Worm (Caenorhabditis elegans): ENCODE results near the gene unc-104.

Gene unc-104

ce11 chrII:6989830-6990287, 4.9 kb upstream of the unc-104 start, which contains the start of gene C15F1.1:
Gene C15F1.1, plus strand, starts transcription at chrII:6989880.
- TF ChIP-seq ttx-3 (tag; optimal IDR thresholded peaks at IDR 0.05) (no peak), hlh-8 (tag; optimal IDR thresholded peaks at IDR 0.05) (no peak), Y22D7AL.16 (tag; optimal IDR thresholded peaks at IDR 0.05) (no peak), sdc-2 (tag; optimal IDR thresholded peaks at IDR 0.05) (no peak), ama-1 (optimal IDR thresholded peaks at IDR 0.05) (no peak), tbx-7 (tag; optimal IDR thresholded peaks at IDR 0.05) (no peak), nhr-11 (tag; optimal IDR thresholded peaks at IDR 0.05) (no peak), lin-11 (tag; optimal IDR thresholded peaks at IDR 0.05) (no peak), nfya-1 (tag; optimal IDR thresholded peaks at IDR 0.05) (no peak), ahr-1 (tag; optimal IDR thresholded peaks at IDR 0.05) (no peak), T23F11.4 (GFP tag; optimal IDR thresholded peaks at IDR 0.05) (no peak), fkh-10 (GFP tag; optimal IDR thresholded peaks at IDR 0.05) (no peak), K09A11.1 (tag; optimal IDR thresholded peaks at IDR 0.05; ENCODE audit: insufficient read depth) (no peak), nhr-232 (tag; optimal IDR thresholded peaks at IDR 0.05) (no peak), ceh-9 (tag; optimal IDR thresholded peaks at IDR 0.05) (no peak), fkh-6 (tag; optimal IDR thresholded peaks at IDR 0.05) (no peak), hlh-30 (tag; optimal IDR thresholded peaks at IDR 0.05; ENCODE audit: insufficient read depth) (no peak), unc-55 (GFP tag; optimal IDR thresholded peaks at IDR 0.05) (no peak)

DNA sequence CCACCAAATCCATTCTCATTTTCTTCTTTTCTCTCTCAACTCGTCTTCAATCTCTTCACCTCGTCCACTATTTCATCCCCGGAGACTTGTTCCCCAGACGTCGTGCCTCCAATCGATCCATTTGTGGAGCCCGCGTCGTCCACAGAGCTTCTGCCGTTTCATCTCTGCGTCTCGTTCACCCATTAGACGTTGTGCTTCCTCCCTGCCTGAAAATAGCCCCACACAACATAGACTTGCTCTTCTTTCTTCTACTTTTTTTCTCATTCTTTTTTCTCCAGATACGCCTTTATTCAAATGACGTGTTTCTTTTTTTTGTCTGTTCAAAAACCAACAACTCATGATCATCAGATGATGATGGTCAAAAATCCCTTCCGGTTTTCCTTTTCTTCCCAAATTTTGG, 1.8 kb upstream of the unc-104 start:
- TF ChIP-seq Y22D7AL.16 (tag; optimal IDR thresholded peaks at IDR 0.05) (no peak), fkh-10 (GFP tag; optimal IDR thresholded peaks at IDR 0.05) (no peak), ceh-18 (tag; optimal IDR thresholded peaks at IDR 0.05) (peak; percentile 13), pha-2 (tag; optimal IDR thresholded peaks at IDR 0.05) (no peak), dve-1 (tag; optimal IDR thresholded peaks at IDR 0.05) (no peak), unc-3 (GFP tag; conservative IDR thresholded peaks at IDR 0.05) (no peak), unc-3 (tag; optimal IDR thresholded peaks at IDR 0.05) (peak; percentile 30), gmeb-2 (tag; optimal IDR thresholded peaks at IDR 0.05) (no peak), K02D7.2 (tag; optimal IDR thresholded peaks at IDR 0.05) (no peak), ceh-24 (tag; optimal IDR thresholded peaks at IDR 0.05) (no peak), sdc-2 (tag; optimal IDR thresholded peaks at IDR 0.05) (no peak), nhr-11 (tag; optimal IDR thresholded peaks at IDR 0.05) (no peak), rnt-1 (tag; optimal IDR thresholded peaks at IDR 0.05) (no peak), eyg-1 (tag; optimal IDR thresholded peaks at IDR 0.05) (no peak), ceh-30 (tag; optimal IDR thresholded peaks at IDR 0.05) (no peak), npax-4 (tag; optimal IDR thresholded peaks at IDR 0.05) (no peak), unc-55 (GFP tag; optimal IDR thresholded peaks at IDR 0.05) (no peak), K09A11.1 (tag; optimal IDR thresholded peaks at IDR 0.05; ENCODE audit: insufficient read depth) (no peak), lim-6 (tag; optimal IDR thresholded peaks at IDR 0.05) (no peak), syd-9 (tag; optimal IDR thresholded peaks at IDR 0.05) (no peak), ets-4 (tag; optimal IDR thresholded peaks at IDR 0.05) (no peak), C08G9.2 (tag; optimal IDR thresholded peaks at IDR 0.05) (no peak), ceh-31 (tag; optimal IDR thresholded peaks at IDR 0.05) (peak; percentile 77), ceh-6 (GFP tag; optimal IDR thresholded peaks at IDR 0.05) (no peak), odd-2 (tag; optimal IDR thresholded peaks at IDR 0.05) (no peak), sox-2 (GFP tag; IDR thresholded peaks at IDR 0.05) (no peak), ref-2 (tag; optimal IDR thresholded peaks at IDR 0.05) (peak; percentile 20), tbx-2 (tag; optimal IDR thresholded peaks at IDR 0.05) (peak; percentile 26), ceh-2 (tag; optimal IDR thresholded peaks at IDR 0.05) (no peak), ceh-14 (tag; optimal IDR thresholded peaks at IDR 0.05) (peak; percentile 29), ztf-16 (tag; optimal IDR thresholded peaks at IDR 0.05) (no peak), madf-2 (tag; optimal IDR thresholded peaks at IDR 0.05) (no peak), sox-4 (tag; optimal IDR thresholded peaks at IDR 0.05) (no peak), tbx-7 (tag; optimal IDR thresholded peaks at IDR 0.05) (no peak), elt-4 (tag; optimal IDR thresholded peaks at IDR 0.05) (no peak), lin-11 (tag; optimal IDR thresholded peaks at IDR 0.05) (no peak), pag-3 (tag; optimal IDR thresholded peaks at IDR 0.05; ENCODE audit: borderline replicate concordance) (no peak), ttx-3 (tag; optimal IDR thresholded peaks at IDR 0.05) (no peak), nhr-232 (tag; optimal IDR thresholded peaks at IDR 0.05) (no peak), zip-5 (tag; optimal IDR thresholded peaks at IDR 0.05) (no peak), F13H6.1 (tag; optimal IDR thresholded peaks at IDR 0.05) (no peak), pha-4 (tag; optimal IDR thresholded peaks at IDR 0.05) (no peak), hlh-6 (tag; optimal IDR thresholded peaks at IDR 0.05) (no peak)

All from whole organism, late embryonic.